Fruit fly (Drosophila melanogaster) whole organism: ENCODE data around the gene fy.

Experiments
- CG8478 ChIP-seq: fragments of >200 bp; optimal IDR thresholded peaks from 2 replicates; lab custom pipeline; 2018; ENCODE audit warnings: inconsistent platforms
- EcR ChIP-seq, 2 experiments: fragments of >200 bp; optimal IDR thresholded peaks; 2 replicates each; lab custom pipeline; 2017; ENCODE audit warnings: missing biosample characterization in 2 of 2, missing genetic modification characterization in 2 of 2, missing genetic modification reagents in 2 of 2
- pan ChIP-seq: fragments of >200 bp; optimal IDR thresholded peaks from 2 replicates; lab custom pipeline; 2017
- usp ChIP-seq: fragments of >200 bp; optimal IDR thresholded peaks from 2 replicates; lab custom pipeline; 2017; ENCODE audit warnings: missing biosample characterization, missing genetic modification characterization, mixed read lengths

DNA sequence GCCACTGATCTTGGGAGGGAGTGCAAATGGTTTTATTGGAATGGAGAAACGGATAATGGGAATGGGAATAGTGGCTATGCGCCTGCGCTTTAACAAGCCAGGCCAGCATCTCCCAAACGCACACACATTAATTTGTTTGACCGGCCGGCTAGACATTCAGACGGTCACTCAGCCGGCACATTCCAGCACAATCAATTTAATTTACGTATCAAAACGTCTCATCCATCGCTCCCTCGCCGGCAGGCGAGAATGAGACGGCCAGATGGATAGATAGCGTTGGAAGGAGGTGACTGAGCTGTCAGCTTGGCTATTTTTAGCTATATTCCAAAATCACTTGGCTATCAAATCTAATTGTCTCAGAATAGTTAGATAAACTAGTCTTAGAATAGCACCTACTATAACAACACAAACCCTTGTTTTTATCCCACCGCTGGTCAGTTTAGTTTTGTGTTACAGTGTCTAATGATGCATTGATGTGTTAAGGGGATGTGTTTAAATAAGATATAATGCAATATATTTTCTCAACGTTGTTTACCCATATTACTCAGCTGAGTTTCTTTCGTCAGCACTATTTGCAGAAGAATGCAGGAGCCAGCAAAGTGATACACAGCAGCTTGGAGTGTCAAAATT is 20.5 kb upstream of the fy start:
- no peak for TF ChIP-seq CG8478 (lab: Kevin White, UChicago)
- no peak for TF ChIP-seq pan (lab: Kevin White, UChicago)
- TF ChIP-seq EcR (GFP tag; optimal IDR thresholded peaks at IDR 0.05; lab: Kevin White, UChicago): no peak
- TF ChIP-seq usp (GFP tag; lab: Kevin White, UChicago): no peak
